Worm (Caenorhabditis elegans) whole organism, L4 larva: ENCODE measurements around the gene aco-1.

Source experiments
- F26F4.8 ChIP-seq: fragments of 200-800 bp; sonication (Bioruptor generic); conservative IDR thresholded peaks from 2 replicates; pipeline ENCODE4 v1.3.6; 2022; ENCODE audit warnings: missing genetic modification characterization, missing compliant biosample characterization
- F37D6.2 ChIP-seq: sonication (generic microtip); optimal IDR thresholded peaks from 2 replicates; lab custom pipeline; 2016; ENCODE audit warnings: mild to moderate bottlenecking, missing genetic modification characterization, missing compliant biosample characterization
- R02D3.7 ChIP-seq: fragments of 150-350 bp; sonication (generic microtip); optimal IDR thresholded peaks from 3 replicates; lab custom pipeline; 2014; ENCODE audit warnings: missing biosample characterization, missing genetic modification characterization
- T20F7.1 ChIP-seq: fragments of 200-800 bp; sonication (Bioruptor generic); optimal IDR thresholded peaks from 2 replicates; lab custom pipeline; 2018; ENCODE audit warnings: mild to moderate bottlenecking, missing genetic modification characterization, missing compliant biosample characterization
- T26A8.4 ChIP-seq: fragments of 200-800 bp; sonication (Bioruptor generic); IDR thresholded peaks from 2 replicates; pipeline ENCODE4 v1.3.6; 2022; ENCODE audit warnings: missing genetic modification characterization, missing compliant biosample characterization
- Y48G9A.11 ChIP-seq: fragments of 200-800 bp; sonication (Bioruptor generic); IDR thresholded peaks from 2 replicates; pipeline ENCODE4 v1.3.6; 2022; ENCODE audit warnings: missing genetic modification reagents, missing genetic modification characterization, missing compliant biosample characterization
- Y5F2A.4 ChIP-seq: fragments of 200-800 bp; sonication (Bioruptor generic); optimal IDR thresholded peaks from 2 replicates; lab custom pipeline; 2018; ENCODE audit warnings: mild to moderate bottlenecking, missing genetic modification characterization, missing compliant biosample characterization
- aha-1 ChIP-seq: fragments of 150-350 bp; peaks from one replicate; lab custom pipeline; 2014; ENCODE audit warnings: missing biosample characterization, missing genetic modification characterization
- arid-1 ChIP-seq: fragments of 200-800 bp; sonication (Bioruptor generic); conservative IDR thresholded peaks from 2 replicates; pipeline ENCODE4 v1.3.6; 2022; ENCODE audit warnings: missing genetic modification reagents, missing genetic modification characterization, missing compliant biosample characterization
- ceh-20 ChIP-seq: fragments of 200-800 bp; sonication (Bioruptor generic); IDR thresholded peaks from 2 replicates; pipeline ENCODE4 v1.3.6; 2022; ENCODE audit warnings: missing genetic modification reagents, missing genetic modification characterization, missing compliant biosample characterization
- ceh-28 ChIP-seq: fragments of 150-350 bp; optimal IDR thresholded peaks from 2 replicates; lab custom pipeline; 2014; ENCODE audit warnings: missing biosample characterization, missing genetic modification reagents, missing genetic modification characterization
- ceh-44 ChIP-seq: fragments of 200-800 bp; sonication (Bioruptor generic); IDR thresholded peaks from 2 replicates; pipeline ENCODE4 v1.3.6; 2022; ENCODE audit warnings: missing genetic modification reagents, missing genetic modification characterization, missing compliant biosample characterization
- ceh-62 ChIP-seq: sonication (generic microtip); optimal IDR thresholded peaks from 2 replicates; lab custom pipeline; 2017; ENCODE audit warnings: missing biosample characterization, missing genetic modification characterization
- ces-1 ChIP-seq: fragments of 150-350 bp; sonication (generic microtip); optimal IDR thresholded peaks from 4 replicates; lab custom pipeline; 2014; ENCODE audit warnings: missing biosample characterization, missing genetic modification reagents, missing genetic modification characterization
- daf-16 ChIP-seq, 3 experiments: sonication (generic microtip); optimal IDR thresholded peaks; 2 replicates each; lab custom pipeline; 2016 to 2017; ENCODE audit warnings: missing genetic modification characterization in 3 of 3, missing genetic modification reagents in 3 of 3, mild to moderate bottlenecking in 2 of 3, missing compliant biosample characterization in 2 of 3, missing biosample characterization in 1 of 3, moderate library complexity in 1 of 3
- daf-19 ChIP-seq: fragments of 200-800 bp; sonication (Bioruptor generic); conservative IDR thresholded peaks from 2 replicates; pipeline ENCODE4 v1.3.6; 2022; ENCODE audit warnings: missing genetic modification characterization, missing compliant biosample characterization
- dmd-6 ChIP-seq: fragments of 200-800 bp; sonication (Bioruptor generic); IDR thresholded peaks from 2 replicates; pipeline ENCODE4 v1.3.6; 2022; ENCODE audit warnings: missing genetic modification reagents, missing genetic modification characterization, missing compliant biosample characterization
- dpl-1 ChIP-seq: fragments of 150-350 bp; optimal IDR thresholded peaks from 2 replicates; lab custom pipeline; 2014; ENCODE audit warnings: missing biosample characterization, missing genetic modification reagents, missing genetic modification characterization
- dve-1 ChIP-seq: sonication (generic microtip); optimal IDR thresholded peaks from 2 replicates; lab custom pipeline; 2017; ENCODE audit warnings: antibody characterized with exemption, mild to moderate bottlenecking, missing genetic modification characterization, missing compliant biosample characterization; ENCODE audit not compliant: insufficient read depth
- egl-27 ChIP-seq: sonication (generic microtip); optimal IDR thresholded peaks from 3 replicates; lab custom pipeline; 2017; ENCODE audit warnings: missing biosample characterization, missing genetic modification reagents, missing genetic modification characterization
- egl-43 ChIP-seq: fragments of 200-800 bp; sonication (Bioruptor generic); IDR thresholded peaks from 2 replicates; pipeline ENCODE4 v1.3.6; 2022; ENCODE audit warnings: missing genetic modification reagents, missing genetic modification characterization, missing compliant biosample characterization
- fkh-10 ChIP-seq: fragments of 150-350 bp; optimal IDR thresholded peaks from 2 replicates; lab custom pipeline; 2014; ENCODE audit warnings: missing biosample characterization, missing genetic modification reagents, missing genetic modification characterization
- hlh-11 ChIP-seq: fragments of 200-800 bp; sonication (Bioruptor generic); optimal IDR thresholded peaks from 2 replicates; lab custom pipeline; 2018; ENCODE audit warnings: mild to moderate bottlenecking, missing genetic modification characterization, missing compliant biosample characterization
- hlh-30 ChIP-seq: sonication (generic microtip); optimal IDR thresholded peaks from 2 replicates; lab custom pipeline; 2017; ENCODE audit warnings: antibody characterized with exemption, mild to moderate bottlenecking, missing genetic modification characterization, missing compliant biosample characterization; ENCODE audit not compliant: insufficient read depth
- jun-1 ChIP-seq: fragments of 150-350 bp; optimal IDR thresholded peaks from 2 replicates; lab custom pipeline; 2014; ENCODE audit warnings: missing biosample characterization, missing genetic modification reagents, missing genetic modification characterization
- lin-38 ChIP-seq: fragments of 200-800 bp; sonication (Bioruptor generic); IDR thresholded peaks from 2 replicates; pipeline ENCODE4 v1.3.6; 2022; ENCODE audit warnings: missing genetic modification reagents, missing genetic modification characterization, missing compliant biosample characterization
- lin-39 ChIP-seq: fragments of 150-350 bp; optimal IDR thresholded peaks from 2 replicates; lab custom pipeline; 2014; ENCODE audit warnings: missing biosample characterization, missing genetic modification reagents, missing genetic modification characterization
- lir-3 ChIP-seq: sonication (generic microtip); optimal IDR thresholded peaks from 2 replicates; lab custom pipeline; 2016; ENCODE audit warnings: mild to moderate bottlenecking, missing genetic modification characterization, missing compliant biosample characterization
- lsy-2 ChIP-seq, 2 experiments: fragments of 150-350 bp in 1 of 2; sonication (generic microtip) in 1 of 2; optimal IDR thresholded peaks; 2 replicates each; lab custom pipeline; 2014 to 2017; ENCODE audit warnings: missing biosample characterization in 2 of 2, missing genetic modification characterization in 2 of 2
- madf-5 ChIP-seq, 2 experiments: fragments of 200-800 bp; sonication (Bioruptor generic); IDR thresholded peaks; 2 replicates each; pipeline ENCODE4 v1.3.6; 2022; ENCODE audit warnings: missing compliant biosample characterization in 2 of 2, missing genetic modification characterization in 2 of 2
- madf-9 ChIP-seq: fragments of 200-800 bp; sonication (Bioruptor generic); conservative IDR thresholded peaks from 2 replicates; pipeline ENCODE4 v1.3.6; 2022; ENCODE audit warnings: missing genetic modification reagents, missing genetic modification characterization, missing compliant biosample characterization
- mdl-1 ChIP-seq, 2 experiments: fragments of 150-350 bp in 1 of 2; sonication (generic microtip) in 1 of 2; optimal IDR thresholded peaks; 2 replicates each; lab custom pipeline; 2014 to 2017; ENCODE audit warnings: missing biosample characterization in 2 of 2, missing genetic modification characterization in 2 of 2
- mxl-3 ChIP-seq: fragments of 200-800 bp; sonication (Bioruptor generic); optimal IDR thresholded peaks from 2 replicates; lab custom pipeline; 2018; ENCODE audit warnings: mild to moderate bottlenecking, missing genetic modification characterization, missing compliant biosample characterization
- nhr-102 ChIP-seq: sonication (generic microtip); optimal IDR thresholded peaks from 2 replicates; lab custom pipeline; 2016; ENCODE audit warnings: mild to moderate bottlenecking, missing genetic modification characterization, moderate library complexity, missing compliant biosample characterization
- nhr-11 ChIP-seq: fragments of 150-350 bp; optimal IDR thresholded peaks from 2 replicates; lab custom pipeline; 2014; ENCODE audit warnings: missing biosample characterization, missing genetic modification characterization
- nhr-25 ChIP-seq: sonication (generic microtip); optimal IDR thresholded peaks from 2 replicates; lab custom pipeline; 2017; ENCODE audit warnings: missing genetic modification characterization, mild to moderate bottlenecking, missing compliant biosample characterization, antibody characterized with exemption, moderate library complexity, borderline replicate concordance; ENCODE audit not compliant: insufficient read depth
- nhr-28 ChIP-seq: fragments of 150-350 bp; optimal IDR thresholded peaks from 2 replicates; lab custom pipeline; 2014; ENCODE audit warnings: missing biosample characterization, missing genetic modification characterization
- nhr-41 ChIP-seq: fragments of 200-800 bp; sonication (Bioruptor generic); IDR thresholded peaks from 2 replicates; pipeline ENCODE4 v1.3.6; 2022; ENCODE audit warnings: missing genetic modification reagents, missing genetic modification characterization, missing compliant biosample characterization
- nhr-6 ChIP-seq: fragments of 150-350 bp; optimal IDR thresholded peaks from 2 replicates; lab custom pipeline; 2014; ENCODE audit warnings: missing biosample characterization, missing genetic modification characterization
- nhr-77 ChIP-seq: fragments of 150-350 bp; optimal IDR thresholded peaks from 2 replicates; lab custom pipeline; 2014; ENCODE audit warnings: missing biosample characterization, missing genetic modification characterization
- pqm-1 ChIP-seq: sonication (generic microtip); optimal IDR thresholded peaks from 2 replicates; lab custom pipeline; 2017; ENCODE audit warnings: missing biosample characterization, missing genetic modification characterization
- saeg-2 ChIP-seq: fragments of 200-800 bp; sonication (Bioruptor generic); IDR thresholded peaks from 2 replicates; pipeline ENCODE4 v1.3.6; 2022; ENCODE audit warnings: missing genetic modification reagents, missing genetic modification characterization, missing compliant biosample characterization
- set-16 ChIP-seq: fragments of 200-800 bp; sonication (Bioruptor generic); IDR thresholded peaks from 2 replicates; pipeline ENCODE4 v1.3.6; 2022; ENCODE audit warnings: missing genetic modification reagents, missing genetic modification characterization, missing compliant biosample characterization
- spr-3 ChIP-seq: fragments of 200-800 bp; sonication (Bioruptor generic); optimal IDR thresholded peaks from 2 replicates; lab custom pipeline; 2018; ENCODE audit warnings: mild to moderate bottlenecking, missing genetic modification characterization, missing compliant biosample characterization
- tra-1 ChIP-seq: fragments of 200-800 bp; sonication (Bioruptor generic); IDR thresholded peaks from 2 replicates; pipeline ENCODE4 v1.3.6; 2022; ENCODE audit warnings: missing genetic modification reagents, missing genetic modification characterization, missing compliant biosample characterization
- unc-39 ChIP-seq: sonication (generic microtip); optimal IDR thresholded peaks from 2 replicates; lab custom pipeline; 2017; ENCODE audit warnings: missing biosample characterization, missing genetic modification characterization
- vab-7 ChIP-seq: fragments of 200-800 bp; sonication (Bioruptor generic); IDR thresholded peaks from 2 replicates; pipeline ENCODE4 v1.3.6; 2022; ENCODE audit warnings: missing genetic modification reagents, missing genetic modification characterization, missing compliant biosample characterization
- zip-11 ChIP-seq: fragments of 200-800 bp; sonication (Bioruptor generic); IDR thresholded peaks from 2 replicates; pipeline ENCODE4 v1.3.6; 2022; ENCODE audit warnings: missing genetic modification characterization, missing compliant biosample characterization
- ztf-7 ChIP-seq: fragments of 150-350 bp; optimal IDR thresholded peaks from 2 replicates; lab custom pipeline; 2014; ENCODE audit warnings: missing biosample characterization, missing genetic modification characterization

Gene aco-1

ce11 chrX:11299642-11300307 lies 39.9 kb upstream of the aco-1 start, which contains the start of the genes snrp-40.1 and F08G12.3:
TSS of gene snrp-40.1 (minus strand) at chrX:11299784.
TSS of gene F08G12.3 (plus strand) at chrX:11300257.
- TF ChIP-seq tra-1 (GFP tag; lab: Robert Waterston, UW) (peak; percentile 50; the same call in 1 of the 2 replicates), mxl-3 (GFP tag; lab: Kevin White, UChicago) (peak; percentile 93), lin-38 (peak; percentile 93), nhr-25 (peak; percentile 71), aha-1 (tag; lab: Kevin White, UChicago) (peak; percentile 99), lir-3 (tag; lab: Kevin White, UChicago) (no peak), jun-1 (peak; percentile 14), Y48G9A.11 (GFP tag; lab: Robert Waterston, UW) (no peak), saeg-2 (GFP tag; lab: Robert Waterston, UW) (no peak), set-16 (GFP tag; lab: Robert Waterston, UW) (no peak; the same call in none of the 2 replicates), dmd-6 (peak; percentile 79), F37D6.2 (tag; lab: Kevin White, UChicago) (peak; percentile 57), zip-11 (GFP tag; lab: Robert Waterston, UW) (no peak), ceh-28 (tag; lab: Kevin White, UChicago) (no peak), dpl-1 (GFP tag; lab: Kevin White, UChicago) (peak; percentile 62), arid-1 (peak; percentile 47; the same call in 1 of the 2 replicates), daf-19 (GFP tag; lab: Robert Waterston, UW) (no peak), pqm-1 (tag; lab: Kevin White, UChicago) (peak; percentile 70), mdl-1 (tag; optimal IDR thresholded peaks at IDR 0.05; lab: Kevin White, UChicago) (peak; percentile 59 to 88), hlh-30 (tag; lab: Kevin White, UChicago) (peak; percentile 90), nhr-41 (no peak), ceh-20 (GFP tag; lab: Robert Waterston, UW) (0 out of 2 replicates have a peak, but pooled peaks have one; percentile 33), R02D3.7 (no peak), madf-9 (GFP tag; lab: Robert Waterston, UW) (peak; percentile 27), nhr-77 (peak; percentile 78), vab-7 (GFP tag; lab: Robert Waterston, UW) (peak; percentile 30; the same call in 1 of the 2 replicates), nhr-102 (tag; lab: Kevin White, UChicago) (peak; percentile 28), egl-27 (tag; lab: Kevin White, UChicago) (no peak), F26F4.8 (no peak), nhr-28 (tag; lab: Kevin White, UChicago) (peak; percentile 97), ces-1 (GFP tag; lab: Kevin White, UChicago) (no peak), ceh-44 (GFP tag; lab: Robert Waterston, UW) (no peak), madf-5 (GFP tag; IDR thresholded peaks at IDR 0.05; lab: Robert Waterston, UW) (no peak), ceh-62 (tag; lab: Kevin White, UChicago) (no peak), unc-39 (tag; lab: Kevin White, UChicago) (no peak), T20F7.1 (GFP tag; lab: Kevin White, UChicago) (peak; percentile 14), daf-16 (GFP tag; optimal IDR thresholded peaks at IDR 0.05; lab: Kevin White, UChicago) (peak in 1 of 2 experiments; percentile 59), daf-16 (tag; optimal IDR thresholded peaks at IDR 0.05; lab: Kevin White, UChicago) (peak; percentile 83), spr-3 (no peak), T26A8.4 (GFP tag; lab: Robert Waterston, UW) (peak; percentile 51; the same call in 1 of the 2 replicates), lsy-2 (tag; optimal IDR thresholded peaks at IDR 0.05; lab: Kevin White, UChicago) (peak; percentile 53 to 85), Y5F2A.4 (no peak), dve-1 (tag; lab: Kevin White, UChicago) (peak; percentile 89), nhr-6 (tag; lab: Kevin White, UChicago) (peak; percentile 86), hlh-11 (tag; lab: Kevin White, UChicago) (peak; percentile 92), egl-43 (GFP tag; lab: Robert Waterston, UW) (peak; percentile 73), lin-39 (tag; lab: Kevin White, UChicago) (no peak), fkh-10 (peak; percentile 90), ztf-7 (tag; lab: Kevin White, UChicago) (no peak), nhr-11 (tag; lab: Kevin White, UChicago) (peak; percentile 94)
